Fruit fly (Drosophila melanogaster): ENCODE data around the gene CG11590.
A peak's percentile ranks its signal among the peaks of the same experiment; 100 is the strongest.

The CG11590 gene

dm6 chrX:14242941-14243736, 43.2 kb downstream of the CG11590 start, which contains the start of gene CG32599 (continued):
- TF ChIP-seq Atf6 (GFP tag; IDR thresholded peaks at IDR 0.05), result no peak
- TF ChIP-seq CG8388 (GFP tag; optimal IDR thresholded peaks at IDR 0.05), result peak; percentile 36
- no peak for TF ChIP-seq disco-r (GFP tag; optimal IDR thresholded peaks at IDR 0.05)
- TF ChIP-seq Aef1 (GFP tag; IDR thresholded peaks at IDR 0.05), result 0 out of 3 replicates have a peak, but pooled peaks have one; percentile 23
- TF ChIP-seq E2f1 (GFP tag; IDR thresholded peaks at IDR 0.05), result peak; percentile 47; the same call in 1 of the 2 replicates
- peak; percentile 42; the same call in 1 of the 2 replicates for TF ChIP-seq CG4730 (GFP tag; IDR thresholded peaks at IDR 0.05)
- TF ChIP-seq CG1602 (GFP tag; optimal IDR thresholded peaks at IDR 0.05), result peak; percentile 30
- no peak for TF ChIP-seq ac (GFP tag; optimal IDR thresholded peaks at IDR 0.05)
- TF ChIP-seq CG7745 (tag; optimal IDR thresholded peaks at IDR 0.05), result no peak
- no peak for TF ChIP-seq nerfin-1 (tag; optimal IDR thresholded peaks at IDR 0.05)
- peak; percentile 23 for TF ChIP-seq pzg (GFP tag; optimal IDR thresholded peaks at IDR 0.05)
- no peak for TF ChIP-seq CG10959 (GFP tag; IDR thresholded peaks at IDR 0.05)
- peak; percentile 67 for TF ChIP-seq CG2712 (tag; optimal IDR thresholded peaks at IDR 0.05)
- TF ChIP-seq gsb (GFP tag; IDR thresholded peaks at IDR 0.05), result no peak
- TF ChIP-seq Sox100B (GFP tag; optimal IDR thresholded peaks at IDR 0.05), result peak; percentile 27
- TF ChIP-seq hb (GFP tag; IDR thresholded peaks at IDR 0.05; ENCODE audit: partially characterized antibody), result no peak
- no peak for TF ChIP-seq eyg (GFP tag; optimal IDR thresholded peaks at IDR 0.05)
- TF ChIP-seq sens (GFP tag), result peak; percentile 36
- no peak for TF ChIP-seq CG11560 (tag; IDR thresholded peaks at IDR 0.05)
- TF ChIP-seq MESR4 (GFP tag; optimal IDR thresholded peaks at IDR 0.05), result no peak
- TF ChIP-seq NC2α (GFP tag; optimal IDR thresholded peaks at IDR 0.05), result no peak
- TF ChIP-seq scrt (GFP tag; optimal IDR thresholded peaks at IDR 0.05), result no peak
- TF ChIP-seq CG9727 (GFP tag; optimal IDR thresholded peaks at IDR 0.05), result peak; percentile 48
- no peak for TF ChIP-seq chn (GFP tag; optimal IDR thresholded peaks at IDR 0.05)
- no peak for TF ChIP-seq gcm2 (GFP tag; optimal IDR thresholded peaks at IDR 0.05)
- peak; percentile 40 for TF ChIP-seq CG17802 (tag; optimal IDR thresholded peaks at IDR 0.05)
- TF ChIP-seq CG12659 (GFP tag; optimal IDR thresholded peaks at IDR 0.05), result peak; percentile 5
- peak; percentile 36 for TF ChIP-seq PHDP (tag; optimal IDR thresholded peaks at IDR 0.05)
- TF ChIP-seq CG17612 (GFP tag; IDR thresholded peaks at IDR 0.05), result no peak
- 0 out of 3 replicates have a peak, but pooled peaks have one; percentile 7 for TF ChIP-seq CG34422 (GFP tag; IDR thresholded peaks at IDR 0.05)
- no peak for TF ChIP-seq cato (GFP tag; optimal IDR thresholded peaks at IDR 0.05; ENCODE audit: borderline replicate concordance)
- TF ChIP-seq CG10654 (GFP tag; optimal IDR thresholded peaks at IDR 0.05), result peak; percentile 18
- peak; percentile 45 for TF ChIP-seq CG15269 (tag; optimal IDR thresholded peaks at IDR 0.05)
- TF ChIP-seq sna (GFP tag; IDR thresholded peaks at IDR 0.05; ENCODE audit: partially characterized antibody), result 0 out of 2 replicates have a peak, but pooled peaks have one; percentile 42
- no peak for TF ChIP-seq Sry-β (GFP tag; optimal IDR thresholded peaks at IDR 0.05)
- TF ChIP-seq ranshi (GFP tag; IDR thresholded peaks at IDR 0.05), result peak; percentile 40; the same call in 1 of the 2 replicates
- TF ChIP-seq jigr1 (GFP tag; IDR thresholded peaks at IDR 0.05), result no peak
- TF ChIP-seq al (GFP tag; IDR thresholded peaks at IDR 0.05), result peak; percentile 31; the same call in 1 of the 2 replicates
- no peak for TF ChIP-seq gsb-n (tag; optimal IDR thresholded peaks at IDR 0.05)
- TF ChIP-seq grn (GFP tag; optimal IDR thresholded peaks at IDR 0.05), result no peak
- TF ChIP-seq gem (tag; optimal IDR thresholded peaks at IDR 0.05), result peak; percentile 73
- TF ChIP-seq CG1024 (GFP tag; IDR thresholded peaks at IDR 0.05), result peak; percentile 43; the same call in 1 of the 2 replicates
- peak; percentile 5 for TF ChIP-seq CG4820 (GFP tag; optimal IDR thresholded peaks at IDR 0.05)
- TF ChIP-seq da (GFP tag; optimal IDR thresholded peaks at IDR 0.05), result no peak
- TF ChIP-seq zen (tag; optimal IDR thresholded peaks at IDR 0.05), result peak; percentile 33
- peak; percentile 62 for TF ChIP-seq CG16813 (GFP tag; IDR thresholded peaks at IDR 0.05; ENCODE audit: partially characterized antibody)
- peak; percentile 48; the same call in 1 of the 3 replicates for TF ChIP-seq Dbx (GFP tag; IDR thresholded peaks at IDR 0.05)
- TF ChIP-seq CG14860 (GFP tag; IDR thresholded peaks at IDR 0.05; ENCODE audit: partially characterized antibody), result peak; percentile 59; the same call in 2 of the 3 replicates

Data from whole organism, embryonic.